Fruit fly (Drosophila melanogaster) whole organism, pupa: ENCODE measurements around the gene Pgant2.

Experiments used
- CG10348 ChIP-seq: fragments of 200-800 bp; sonication (Bioruptor generic); IDR thresholded peaks from 2 replicates; pipeline ENCODE4 v1.3.6; 2022; ENCODE audit warnings: missing biosample characterization, missing genetic modification characterization
- CG12605 ChIP-seq: fragments of 200-800 bp; sonication (Bioruptor generic); IDR thresholded peaks from 2 replicates; pipeline ENCODE4 v1.3.6; 2022; ENCODE audit warnings: missing biosample characterization, missing genetic modification characterization
- CG13204 ChIP-seq: fragments of 200-800 bp; sonication (Bioruptor generic); optimal IDR thresholded peaks from 2 replicates; lab custom pipeline; 2018; ENCODE audit warnings: missing biosample characterization, mild to moderate bottlenecking, missing genetic modification characterization, moderate library complexity
- CG14655 ChIP-seq: fragments of 200-800 bp; sonication (Bioruptor generic); optimal IDR thresholded peaks from 3 replicates; lab custom pipeline; 2017; ENCODE audit warnings: mild to moderate bottlenecking, missing biosample characterization, missing genetic modification reagents, missing genetic modification characterization
- CG15710 ChIP-seq: fragments of 200-800 bp; sonication (Bioruptor generic); optimal IDR thresholded peaks from 2 replicates; lab custom pipeline; 2018; ENCODE audit warnings: missing biosample characterization, mild to moderate bottlenecking, missing genetic modification characterization, moderate library complexity
- CG17806 ChIP-seq: fragments of 200-800 bp; sonication (Bioruptor generic); optimal IDR thresholded peaks from 2 replicates; lab custom pipeline; 2018; ENCODE audit warnings: missing biosample characterization, mild to moderate bottlenecking, missing genetic modification characterization, moderate library complexity
- CG32121 ChIP-seq: fragments of 200-800 bp; sonication (Bioruptor generic); IDR thresholded peaks from 2 replicates; pipeline ENCODE4 v1.3.6; 2022; ENCODE audit warnings: missing biosample characterization, missing genetic modification characterization
- CG34367 ChIP-seq: fragments of 200-800 bp; sonication (Bioruptor generic); optimal IDR thresholded peaks from 2 replicates; lab custom pipeline; 2018; ENCODE audit warnings: missing biosample characterization, mild to moderate bottlenecking, missing genetic modification characterization
- CG4496 ChIP-seq: fragments of 200-800 bp; sonication (Bioruptor generic); IDR thresholded peaks from 3 replicates; pipeline ENCODE4 v1.3.6; 2022; ENCODE audit warnings: missing biosample characterization, missing genetic modification characterization
- CG8159 ChIP-seq: fragments of 200-800 bp; sonication (Bioruptor generic); optimal IDR thresholded peaks from 3 replicates; lab custom pipeline; 2018; ENCODE audit warnings: missing biosample characterization, mild to moderate bottlenecking, missing genetic modification characterization, moderate library complexity
- CG8301 ChIP-seq: fragments of 200-800 bp; sonication (Bioruptor generic); optimal IDR thresholded peaks from 2 replicates; lab custom pipeline; 2018; ENCODE audit warnings: missing biosample characterization, mild to moderate bottlenecking, missing genetic modification characterization
- CG9948 ChIP-seq: fragments of 200-800 bp; sonication (Bioruptor generic); optimal IDR thresholded peaks from 2 replicates; lab custom pipeline; 2018; ENCODE audit warnings: missing biosample characterization, mild to moderate bottlenecking, missing genetic modification characterization, moderate library complexity
- D1 ChIP-seq: fragments of 200-800 bp; sonication (Bioruptor generic); optimal IDR thresholded peaks from 2 replicates; lab custom pipeline; 2018; ENCODE audit warnings: missing biosample characterization, mild to moderate bottlenecking, missing genetic modification characterization, moderate library complexity
- EcR ChIP-seq: fragments of 200-800 bp; sonication (Bioruptor generic); optimal IDR thresholded peaks from 3 replicates; lab custom pipeline; 2019; ENCODE audit warnings: missing biosample characterization, missing genetic modification characterization, mild to moderate bottlenecking, moderate library complexity, missing genetic modification reagents
- Ets98B ChIP-seq: fragments of 200-800 bp; sonication (Bioruptor generic); IDR thresholded peaks from 2 replicates; pipeline ENCODE4 v1.3.6; 2022; ENCODE audit warnings: missing biosample characterization, missing genetic modification characterization
- Pif1A ChIP-seq: fragments of 200-800 bp; sonication (Bioruptor generic); optimal IDR thresholded peaks from 3 replicates; lab custom pipeline; 2016; ENCODE audit warnings: missing biosample characterization, missing genetic modification characterization
- Pif1B ChIP-seq: fragments of 200-800 bp; sonication (Bioruptor generic); optimal IDR thresholded peaks from 3 replicates; lab custom pipeline; 2016; ENCODE audit warnings: missing biosample characterization, missing genetic modification characterization
- Snoo ChIP-seq: fragments of 200-800 bp; sonication (Bioruptor generic); optimal IDR thresholded peaks from 3 replicates; lab custom pipeline; 2017; ENCODE audit warnings: missing biosample characterization, mild to moderate bottlenecking, missing genetic modification characterization, inconsistent platforms
- fd96Ca ChIP-seq: fragments of 200-800 bp; sonication (Bioruptor generic); IDR thresholded peaks from 3 replicates; pipeline ENCODE4 v1.3.6; 2022; ENCODE audit warnings: missing biosample characterization, missing genetic modification characterization
- gl ChIP-seq: fragments of 200-800 bp; sonication (Bioruptor generic); optimal IDR thresholded peaks from 2 replicates; lab custom pipeline; 2018; ENCODE audit warnings: missing biosample characterization, mild to moderate bottlenecking, missing genetic modification characterization
- rn ChIP-seq: fragments of 200-800 bp; sonication (Bioruptor generic); IDR thresholded peaks from 2 replicates; pipeline ENCODE4 v1.3.6; 2022; ENCODE audit warnings: missing biosample characterization, missing genetic modification characterization

The Pgant2 gene

DNA sequence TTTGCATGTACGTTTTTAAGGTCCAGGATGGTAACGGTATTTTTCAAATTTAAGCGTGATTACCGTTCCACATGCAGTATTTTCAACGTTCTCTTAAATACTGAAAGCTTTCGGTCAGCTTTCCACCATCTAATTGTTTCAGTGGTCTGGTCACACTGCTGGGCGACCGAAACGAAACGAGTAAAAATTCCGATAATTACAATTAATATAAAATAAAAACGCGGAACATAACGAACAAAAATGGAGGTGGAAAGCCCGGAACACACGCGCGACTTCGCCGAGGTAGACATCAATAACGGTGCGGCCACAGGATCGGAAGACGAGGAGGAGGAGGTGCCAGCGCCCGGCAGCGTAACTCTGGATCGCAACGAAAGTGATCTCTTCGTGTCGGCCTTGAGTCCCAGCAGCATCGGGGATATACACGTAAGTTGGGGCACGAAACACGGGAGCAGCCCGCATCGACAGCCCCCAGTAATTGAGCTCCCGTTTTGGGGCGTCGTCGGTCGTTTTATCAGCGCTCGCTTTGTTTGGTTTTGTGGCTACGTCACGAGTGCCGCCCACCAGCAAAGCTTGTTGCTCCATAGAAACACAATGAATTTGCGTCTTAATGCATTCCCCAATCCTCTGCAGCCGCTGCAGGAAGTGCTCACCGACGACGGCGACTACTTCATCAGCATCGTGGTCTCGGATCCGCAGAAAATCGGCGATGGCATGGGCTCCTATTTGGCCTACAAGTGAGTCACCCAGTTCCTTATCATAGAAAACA, 23.2 kb upstream of the Pgant2 start, which contains the start of gene Snx1:
Gene Snx1 (plus strand): TSS at position 129 of the 766 bp plus-strand sequence.
- TF ChIP-seq CG8159 (no peak), CG34367 (tag; lab: Kevin White, UChicago) (no peak), CG17806 (no peak), D1 (tag; lab: Kevin White, UChicago) (no peak), rn (no peak), gl (tag; lab: Kevin White, UChicago) (no peak), EcR (no peak)

DNA sequence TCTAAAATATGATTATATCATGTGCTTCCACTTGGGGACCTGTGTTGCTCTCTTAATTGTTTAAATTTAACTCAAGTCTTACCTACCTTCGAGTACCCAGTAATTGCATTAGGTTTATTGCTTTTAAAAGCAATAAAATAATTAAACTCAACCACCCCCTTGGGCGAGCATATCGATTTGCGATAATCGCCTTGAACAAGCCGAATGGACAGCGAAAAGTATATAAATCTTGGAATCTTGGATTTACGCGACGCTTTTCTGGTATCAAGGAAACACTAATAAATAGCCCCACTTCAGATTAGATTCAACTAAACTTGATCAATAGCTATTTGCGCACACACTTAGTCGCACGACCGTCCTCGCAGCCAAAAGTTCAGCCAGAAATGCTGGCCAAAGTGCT, 19.1 kb upstream of the Pgant2 start, which contains the start of gene CG2772:
Gene CG2772 (plus strand): TSS at position 338 of the 400 bp plus-strand sequence.
- TF ChIP-seq EcR (no peak), CG8159 (no peak), Ets98B (no peak), fd96Ca (GFP tag; lab: Robert Waterston, UW) (no peak), CG17806 (no peak)
- TF ChIP-seq, all 21 proteins: peak for 0

DNA sequence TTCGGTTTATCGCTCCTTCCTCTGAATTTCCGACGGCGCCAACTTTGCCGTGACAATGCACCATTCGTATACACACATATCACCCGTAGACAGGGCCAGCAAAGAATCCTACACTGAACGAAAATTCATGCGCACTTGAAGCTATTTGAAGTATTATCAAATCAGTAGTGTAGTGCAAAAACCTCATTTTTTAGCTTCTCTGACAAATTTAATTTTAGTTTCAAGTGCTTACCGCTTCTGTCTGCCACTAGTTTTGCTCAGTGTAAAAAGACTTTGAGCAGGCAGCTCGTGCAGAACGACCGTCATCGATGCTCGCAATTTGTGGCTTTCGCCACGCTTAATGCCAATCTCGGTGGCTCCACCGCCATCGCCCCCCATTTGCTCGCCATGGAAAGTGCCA, 18.3 kb upstream of the Pgant2 start:
- TF ChIP-seq Snoo (tag; lab: Kevin White, UChicago) (peak; percentile 43), rn (peak; percentile 73), CG9948 (tag; lab: Kevin White, UChicago) (peak; percentile 71), CG15710 (tag; lab: Kevin White, UChicago) (peak; percentile 70), CG34367 (tag; lab: Kevin White, UChicago) (peak; percentile 69), Pif1B (no peak), CG8301 (tag; lab: Kevin White, UChicago) (peak; percentile 84), Ets98B (peak; percentile 88), CG17806 (peak; percentile 73), fd96Ca (GFP tag; lab: Robert Waterston, UW) (peak; percentile 89), Pif1A (GFP tag; lab: Kevin White, UChicago) (no peak), CG12605 (peak; percentile 80), EcR (no peak), CG8159 (no peak), CG10348 (GFP tag; lab: Robert Waterston, UW) (peak; percentile 27; the same call in 1 of the 2 replicates), CG4496 (peak; percentile 88), D1 (tag; lab: Kevin White, UChicago) (peak; percentile 11), gl (tag; lab: Kevin White, UChicago) (peak; percentile 45), CG14655 (GFP tag; lab: Kevin White, UChicago) (no peak), CG13204 (GFP tag; lab: Kevin White, UChicago) (no peak), CG32121 (GFP tag; lab: Robert Waterston, UW) (peak; percentile 79)

DNA sequence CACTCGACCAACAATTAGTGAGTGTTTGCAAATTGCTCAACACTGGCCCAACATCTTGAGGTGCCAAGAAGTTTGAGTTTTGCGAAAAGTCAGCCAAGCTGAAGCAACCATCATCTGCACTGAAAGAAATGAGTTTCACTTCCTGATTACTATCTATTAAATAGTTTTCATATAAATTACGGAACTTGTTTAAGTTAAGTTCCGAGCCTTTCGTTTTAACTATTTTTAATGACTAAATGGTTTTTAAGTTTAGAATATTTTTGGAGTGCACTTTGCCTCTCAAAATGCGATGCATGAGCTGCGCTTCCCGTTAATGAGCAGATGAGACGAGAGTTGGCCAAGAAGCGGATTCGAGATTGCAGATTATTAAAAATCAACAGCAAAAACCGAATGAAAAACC, 15.2 kb upstream of the Pgant2 start:
- TF ChIP-seq Snoo (tag; lab: Kevin White, UChicago): no peak
- peak; percentile 23 for TF ChIP-seq CG17806
- peak; percentile 63 for TF ChIP-seq CG32121 (GFP tag; lab: Robert Waterston, UW)
- TF ChIP-seq CG15710 (tag; lab: Kevin White, UChicago): no peak
- TF ChIP-seq CG10348 (GFP tag; lab: Robert Waterston, UW): no peak
- no peak for TF ChIP-seq CG8159
- TF ChIP-seq gl (tag; lab: Kevin White, UChicago): no peak
- TF ChIP-seq Pif1B: no peak
- TF ChIP-seq CG13204 (GFP tag; lab: Kevin White, UChicago): no peak
- TF ChIP-seq rn: no peak
- peak; percentile 8 for TF ChIP-seq Pif1A (GFP tag; lab: Kevin White, UChicago)
- peak; percentile 8 for TF ChIP-seq CG9948 (tag; lab: Kevin White, UChicago)
- peak; percentile 58 for TF ChIP-seq CG14655 (GFP tag; lab: Kevin White, UChicago)
- TF ChIP-seq CG12605: peak; percentile 21; the same call in 1 of the 2 replicates
- peak; percentile 63; the same call in 2 of the 3 replicates for TF ChIP-seq CG4496
- TF ChIP-seq fd96Ca (GFP tag; lab: Robert Waterston, UW): no peak; the same call in 2 of the 3 replicates
- peak; percentile 59 for TF ChIP-seq CG8301 (tag; lab: Kevin White, UChicago)
- TF ChIP-seq EcR: no peak
- TF ChIP-seq Ets98B: peak; percentile 56
- no peak for TF ChIP-seq CG34367 (tag; lab: Kevin White, UChicago)

DNA sequence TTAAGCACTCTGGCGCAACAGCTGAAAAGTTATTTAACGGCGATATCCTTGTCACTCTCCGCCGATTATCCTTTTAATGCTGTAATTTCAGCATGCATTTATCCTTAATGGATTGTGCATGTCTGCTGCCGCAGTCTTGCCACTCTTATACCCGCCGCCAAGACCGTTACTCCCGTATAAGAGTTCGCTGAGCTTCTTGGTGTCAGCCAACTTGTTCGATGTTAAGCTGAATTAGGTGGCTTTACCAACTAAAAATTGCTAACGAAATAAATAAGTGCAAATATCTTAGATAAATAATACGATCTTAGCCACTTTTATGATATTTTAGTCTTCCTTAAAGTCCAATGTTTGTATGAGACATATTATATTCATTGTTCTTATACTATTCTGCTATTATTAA, 14.6 kb upstream of the Pgant2 start:
- TF ChIP-seq CG13204 (GFP tag; lab: Kevin White, UChicago) (no peak), CG15710 (tag; lab: Kevin White, UChicago) (no peak), fd96Ca (GFP tag; lab: Robert Waterston, UW) (no peak), CG8301 (tag; lab: Kevin White, UChicago) (no peak), CG14655 (GFP tag; lab: Kevin White, UChicago) (no peak), CG9948 (tag; lab: Kevin White, UChicago) (no peak), Pif1A (GFP tag; lab: Kevin White, UChicago) (no peak), CG4496 (no peak), Snoo (tag; lab: Kevin White, UChicago) (no peak)

DNA sequence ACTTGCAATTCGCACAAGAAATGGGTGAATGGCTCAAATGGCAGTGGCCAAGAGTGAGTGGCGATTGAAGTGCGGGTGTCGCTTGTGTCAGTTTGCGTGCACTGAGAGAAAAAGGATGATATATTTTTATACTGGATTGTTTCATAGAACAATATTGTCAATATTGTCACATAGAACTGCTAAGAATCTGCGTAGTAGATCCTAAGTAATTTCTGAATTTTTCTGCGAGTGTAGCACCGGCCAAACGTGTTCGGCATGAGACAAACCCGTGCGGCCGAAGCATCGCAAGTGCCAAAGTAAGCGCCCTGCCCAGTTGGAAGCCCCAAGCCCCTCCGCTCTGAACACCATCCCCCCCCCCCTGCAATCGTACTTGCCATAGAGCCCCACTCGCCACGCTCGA, 13.8 kb upstream of the Pgant2 start:
- TF ChIP-seq CG13204 (GFP tag; lab: Kevin White, UChicago) (peak; percentile 25), Pif1A (GFP tag; lab: Kevin White, UChicago) (no peak), CG15710 (tag; lab: Kevin White, UChicago) (peak; percentile 60), CG9948 (tag; lab: Kevin White, UChicago) (peak; percentile 52), CG8159 (peak; percentile 62), CG17806 (peak; percentile 63), gl (tag; lab: Kevin White, UChicago) (peak; percentile 60), fd96Ca (GFP tag; lab: Robert Waterston, UW) (peak; percentile 93), EcR (no peak), CG34367 (tag; lab: Kevin White, UChicago) (no peak), D1 (tag; lab: Kevin White, UChicago) (no peak), CG12605 (peak; percentile 82), CG8301 (tag; lab: Kevin White, UChicago) (peak; percentile 76), Ets98B (peak; percentile 92), CG4496 (peak; percentile 90), rn (peak; percentile 83), Pif1B (no peak), CG10348 (GFP tag; lab: Robert Waterston, UW) (peak; percentile 24; the same call in 1 of the 2 replicates), CG14655 (GFP tag; lab: Kevin White, UChicago) (peak; percentile 80), CG32121 (GFP tag; lab: Robert Waterston, UW) (peak; percentile 92), Snoo (tag; lab: Kevin White, UChicago) (no peak)
